Fruit fly (Drosophila melanogaster) whole organism, embryonic: Measurements from ENCODE around the gene CG6163.

Experiments
- Asciz ChIP-seq: fragments of 200-800 bp; sonication (Bioruptor generic); optimal IDR thresholded peaks from 2 replicates; lab custom pipeline; 2017; ENCODE audit warnings: missing biosample characterization, mild to moderate bottlenecking, missing genetic modification characterization, missing genetic modification reagents
- Awh ChIP-seq: fragments of 200-800 bp; sonication (Bioruptor generic); IDR thresholded peaks from 2 replicates; pipeline ENCODE4, ENCODE4 v1.3.6; 2022; ENCODE audit warnings: missing biosample characterization, missing genetic modification characterization
- B-H1 ChIP-seq: fragments of 200-800 bp; sonication (Bioruptor generic); IDR thresholded peaks from 3 replicates; pipeline ENCODE4 v1.3.6; 2022; ENCODE audit warnings: missing biosample characterization, missing genetic modification characterization
- CG10321 ChIP-seq: fragments of 200-800 bp; sonication (Bioruptor generic); IDR thresholded peaks from 2 replicates; pipeline ENCODE4 v1.3.6; 2022; ENCODE audit warnings: missing biosample characterization, missing genetic modification characterization
- CG10959 ChIP-seq: fragments of 200-800 bp; sonication (Bioruptor generic); IDR thresholded peaks from 2 replicates; pipeline ENCODE4 v1.3.6; 2022; ENCODE audit warnings: missing biosample characterization, missing genetic modification characterization
- CG11093 ChIP-seq: fragments of 200-800 bp; sonication (Bioruptor generic); IDR thresholded peaks from 3 replicates; pipeline ENCODE4 v1.3.6; 2022; ENCODE audit warnings: missing biosample characterization, missing genetic modification characterization
- CG11695 ChIP-seq: fragments of 200-800 bp; sonication (Bioruptor generic); IDR thresholded peaks from 3 replicates; pipeline ENCODE4 v1.3.6; 2022; ENCODE audit warnings: missing biosample characterization, missing genetic modification characterization
- CG1233 ChIP-seq: fragments of 200-800 bp; sonication (Bioruptor generic); optimal IDR thresholded peaks from 4 replicates; lab custom pipeline; 2018; ENCODE audit warnings: missing biosample characterization, mild to moderate bottlenecking, missing genetic modification characterization
- CG13424 ChIP-seq: fragments of 200-800 bp; sonication (Bioruptor generic); optimal IDR thresholded peaks from 2 replicates; lab custom pipeline; 2019; ENCODE audit warnings: missing biosample characterization, mild to moderate bottlenecking, missing genetic modification characterization, moderate library complexity
- CG14710 ChIP-seq: fragments of 200-800 bp; sonication (Bioruptor generic); optimal IDR thresholded peaks from 3 replicates; lab custom pipeline; 2019; ENCODE audit warnings: missing biosample characterization, mild to moderate bottlenecking, missing genetic modification characterization, moderate library complexity
- CG15073 ChIP-seq: fragments of 200-800 bp; sonication (Bioruptor generic); optimal IDR thresholded peaks from 2 replicates; lab custom pipeline; 2016; ENCODE audit warnings: missing biosample characterization, missing genetic modification characterization
- CG1792 ChIP-seq: fragments of 200-800 bp; sonication (Bioruptor generic); optimal IDR thresholded peaks from 2 replicates; lab custom pipeline; 2016; ENCODE audit warnings: missing biosample characterization, missing genetic modification characterization
- CG1832 ChIP-seq: fragments of 200-800 bp; sonication (Bioruptor generic); optimal IDR thresholded peaks from 2 replicates; lab custom pipeline; 2017; ENCODE audit warnings: missing biosample characterization, mild to moderate bottlenecking, missing genetic modification characterization, inconsistent platforms
- CG3163 ChIP-seq: fragments of 200-800 bp; sonication (Bioruptor generic); optimal IDR thresholded peaks from 3 replicates; lab custom pipeline; 2016; ENCODE audit warnings: missing biosample characterization, missing genetic modification characterization
- CG3281 ChIP-seq: fragments of 200-800 bp; sonication (Bioruptor generic); optimal IDR thresholded peaks from 3 replicates; lab custom pipeline; 2017; ENCODE audit warnings: missing biosample characterization, mild to moderate bottlenecking, missing genetic modification characterization
- CG33213 ChIP-seq: fragments of 200-800 bp; sonication (Bioruptor generic); optimal IDR thresholded peaks from 3 replicates; lab custom pipeline; 2016; ENCODE audit warnings: missing biosample characterization, missing genetic modification characterization
- CG3407 ChIP-seq: fragments of 200-800 bp; sonication (Bioruptor generic); optimal IDR thresholded peaks from 2 replicates; lab custom pipeline; 2018; ENCODE audit warnings: missing biosample characterization, mild to moderate bottlenecking, missing genetic modification characterization
- CG42726 ChIP-seq: fragments of 200-800 bp; sonication (Bioruptor generic); IDR thresholded peaks from 2 replicates; pipeline ENCODE4 v1.3.6; 2022; ENCODE audit warnings: missing biosample characterization, missing genetic modification characterization; ENCODE audit not compliant: partially characterized antibody
- CG4360 ChIP-seq: fragments of 200-800 bp; sonication (Bioruptor generic); IDR thresholded peaks from 2 replicates; pipeline ENCODE4 v1.3.6; 2022; ENCODE audit warnings: missing biosample characterization, missing genetic modification characterization
- CG6272 ChIP-seq: fragments of 200-800 bp; sonication (Bioruptor generic); IDR thresholded peaks from 2 replicates; pipeline ENCODE4 v1.3.6; 2022; ENCODE audit warnings: missing biosample characterization, missing genetic modification characterization
- CG7745 ChIP-seq: fragments of 200-800 bp; sonication (Bioruptor generic); optimal IDR thresholded peaks from 2 replicates; lab custom pipeline; 2018; ENCODE audit warnings: missing biosample characterization, mild to moderate bottlenecking, missing genetic modification characterization, moderate library complexity
- CHES-1-like ChIP-seq: fragments of 200-800 bp; sonication (Bioruptor generic); optimal IDR thresholded peaks from 2 replicates; lab custom pipeline; 2016; ENCODE audit warnings: missing biosample characterization, missing genetic modification characterization
- Deaf1 ChIP-seq: fragments of 200-800 bp; optimal IDR thresholded peaks from 3 replicates; lab custom pipeline; 2019; ENCODE audit warnings: missing biosample characterization, mild to moderate bottlenecking, missing genetic modification characterization, moderate library complexity
- Dll ChIP-seq: fragments of 200-800 bp; sonication (Bioruptor generic); IDR thresholded peaks from 4 replicates; pipeline ENCODE4 v1.3.6; 2022; ENCODE audit warnings: missing biosample characterization, missing genetic modification characterization; ENCODE audit not compliant: partially characterized antibody
- Doc2 ChIP-seq: fragments of 200-800 bp; sonication (Bioruptor generic); IDR thresholded peaks from 2 replicates; pipeline ENCODE4 v1.3.6; 2022; ENCODE audit warnings: missing biosample characterization, missing genetic modification characterization
- Kr ChIP-seq: fragments of 200-800 bp; sonication (Bioruptor generic); optimal IDR thresholded peaks from 2 replicates; lab custom pipeline; 2017; ENCODE audit warnings: missing biosample characterization, mild to moderate bottlenecking, missing genetic modification characterization
- Lim3 ChIP-seq: fragments of 200-800 bp; sonication (Bioruptor generic); IDR thresholded peaks from 2 replicates; pipeline ENCODE4 v1.3.6; 2022; ENCODE audit warnings: missing biosample characterization, missing genetic modification characterization
- MESR4 ChIP-seq: fragments of 200-800 bp; sonication (Bioruptor generic); optimal IDR thresholded peaks from 2 replicates; lab custom pipeline; 2018; ENCODE audit warnings: missing biosample characterization, mild to moderate bottlenecking, missing genetic modification characterization, moderate library complexity
- Mad ChIP-seq: fragments of 200-800 bp; sonication (Bioruptor generic); optimal IDR thresholded peaks from 2 replicates; lab custom pipeline; 2016; ENCODE audit warnings: missing biosample characterization, missing genetic modification characterization
- Max ChIP-seq: fragments of 200-800 bp; sonication (Bioruptor generic); optimal IDR thresholded peaks from 2 replicates; lab custom pipeline; 2016; ENCODE audit warnings: missing biosample characterization, mild to moderate bottlenecking, missing genetic modification characterization
- Mes4 ChIP-seq: fragments of 200-800 bp; sonication (Bioruptor generic); optimal IDR thresholded peaks from 2 replicates; lab custom pipeline; 2016; ENCODE audit warnings: missing biosample characterization, missing genetic modification characterization
- Opbp ChIP-seq: fragments of 200-800 bp; sonication (Bioruptor generic); IDR thresholded peaks from 3 replicates; pipeline ENCODE4 v1.3.6; 2022; ENCODE audit warnings: missing biosample characterization, missing genetic modification characterization; ENCODE audit not compliant: partially characterized antibody
- Sox102F ChIP-seq: fragments of 200-800 bp; sonication (Bioruptor generic); optimal IDR thresholded peaks from 2 replicates; lab custom pipeline; 2018; ENCODE audit warnings: missing biosample characterization, mild to moderate bottlenecking, missing genetic modification characterization, moderate library complexity
- Stat92E ChIP-seq, 3 experiments: fragments of >200 bp in 2 of 3; fragments of 200-800 bp in 1 of 3; sonication (Bioruptor generic) in 1 of 3; optimal IDR thresholded peaks; 2 replicates each; lab custom pipeline; 2017 to 2019; ENCODE audit warnings: missing biosample characterization in 3 of 3, missing genetic modification characterization in 3 of 3, mild to moderate bottlenecking in 1 of 3, moderate library complexity in 1 of 3
- Tbp ChIP-seq: fragments of >200 bp; optimal IDR thresholded peaks from 2 replicates; lab custom pipeline; 2018; ENCODE audit warnings: missing biosample characterization, missing genetic modification characterization
- Vsx1 ChIP-seq: fragments of 200-800 bp; sonication (Bioruptor generic); optimal IDR thresholded peaks from 2 replicates; lab custom pipeline; 2017; ENCODE audit warnings: missing biosample characterization, mild to moderate bottlenecking, missing genetic modification characterization, missing genetic modification reagents
- ap ChIP-seq: fragments of 200-800 bp; sonication (Bioruptor generic); IDR thresholded peaks from 2 replicates; pipeline ENCODE4 v1.3.6; 2022; ENCODE audit warnings: missing biosample characterization, missing genetic modification characterization
- bowl ChIP-seq: fragments of 200-800 bp; sonication (Bioruptor generic); IDR thresholded peaks from 2 replicates; pipeline ENCODE4 v1.3.6; 2022; ENCODE audit warnings: missing biosample characterization, missing genetic modification characterization
- dmrt99B ChIP-seq: fragments of 200-800 bp; sonication (Bioruptor generic); optimal IDR thresholded peaks from 2 replicates; lab custom pipeline; 2018; ENCODE audit warnings: missing biosample characterization, mild to moderate bottlenecking, missing genetic modification characterization, moderate library complexity
- dysf ChIP-seq: fragments of 200-800 bp; sonication (Bioruptor generic); IDR thresholded peaks from 3 replicates; pipeline ENCODE4 v1.3.6; 2022; ENCODE audit warnings: missing biosample characterization, missing genetic modification characterization
- gfzf ChIP-seq: fragments of 200-800 bp; sonication (Bioruptor generic); optimal IDR thresholded peaks from 2 replicates; lab custom pipeline; 2016; ENCODE audit warnings: missing biosample characterization, mild to moderate bottlenecking, missing genetic modification characterization, moderate library complexity
- h ChIP-seq: fragments of >200 bp; optimal IDR thresholded peaks from 2 replicates; lab custom pipeline; 2017
- kah ChIP-seq: fragments of 200-800 bp; sonication (Bioruptor generic); optimal IDR thresholded peaks from 2 replicates; lab custom pipeline; 2018; ENCODE audit warnings: missing biosample characterization, mild to moderate bottlenecking, missing genetic modification characterization
- sens-2 ChIP-seq: fragments of 200-800 bp; sonication (Bioruptor generic); IDR thresholded peaks from 2 replicates; pipeline ENCODE4 v1.3.6; 2022; ENCODE audit warnings: missing biosample characterization, missing genetic modification characterization
- sna ChIP-seq: fragments of 200-800 bp; sonication (Bioruptor generic); IDR thresholded peaks from 2 replicates; pipeline ENCODE4 v1.3.6; 2022; ENCODE audit warnings: missing biosample characterization, missing genetic modification characterization; ENCODE audit not compliant: partially characterized antibody
- sug ChIP-seq: fragments of 200-800 bp; optimal IDR thresholded peaks from 2 replicates; lab custom pipeline; 2019; ENCODE audit warnings: missing biosample characterization, mild to moderate bottlenecking, missing genetic modification characterization, moderate library complexity
- vnd ChIP-seq: fragments of 200-800 bp; sonication (Bioruptor generic); IDR thresholded peaks from 3 replicates; pipeline ENCODE4 v1.3.6; 2022; ENCODE audit warnings: missing biosample characterization, missing genetic modification characterization; ENCODE audit not compliant: partially characterized antibody
- vvl ChIP-seq: fragments of 200-800 bp; sonication (Bioruptor generic); IDR thresholded peaks from 2 replicates; pipeline ENCODE4 v1.3.6; 2022; ENCODE audit warnings: missing biosample characterization, missing genetic modification characterization
- wdn ChIP-seq: fragments of 200-800 bp; sonication (Bioruptor generic); IDR thresholded peaks from 2 replicates; pipeline ENCODE4 v1.3.6; 2022; ENCODE audit warnings: missing biosample characterization, missing genetic modification characterization

CG6163 gene

DNA sequence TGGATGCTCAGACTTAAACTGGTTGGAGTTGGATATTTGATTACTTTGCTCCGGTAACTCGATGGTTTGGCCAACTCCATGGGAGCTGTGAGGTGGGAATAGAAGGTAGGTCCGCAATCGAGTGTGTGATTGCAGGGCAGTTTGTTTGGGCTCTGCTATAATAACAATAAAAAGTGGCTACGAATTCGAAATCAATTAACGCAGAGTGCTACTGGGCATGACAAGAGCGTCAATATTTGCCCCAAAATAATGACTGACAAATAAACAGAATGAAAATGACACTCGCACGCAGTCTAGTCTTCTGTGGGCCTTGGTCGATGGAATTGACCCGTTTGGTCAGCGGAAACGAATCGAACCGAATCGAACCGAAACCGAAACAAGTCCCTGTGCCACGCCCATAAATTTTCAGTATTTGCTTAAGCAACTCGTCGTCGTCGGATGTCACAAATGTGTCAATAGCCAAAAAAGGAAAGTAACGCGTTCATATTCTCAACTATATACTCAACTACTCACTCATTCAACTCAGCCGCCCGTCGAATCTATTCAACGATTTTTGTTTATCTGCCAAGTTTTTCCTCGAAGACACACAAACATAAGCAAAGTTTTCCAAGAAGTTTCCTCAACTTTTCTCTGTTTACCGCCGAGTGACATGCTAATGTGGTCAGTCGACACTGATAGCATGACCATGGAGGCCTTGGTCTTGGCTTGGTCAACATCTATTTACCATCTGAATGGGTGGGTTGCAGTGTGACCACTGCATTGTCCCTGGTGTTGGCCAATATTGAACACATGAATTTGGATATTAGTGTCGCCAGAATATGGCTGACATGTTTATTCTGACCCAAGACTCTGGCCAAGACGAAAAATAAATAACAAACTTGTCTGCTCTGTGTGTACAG lies 9.0 kb downstream of the CG6163 start (continued):
- TF ChIP-seq Dll (GFP tag; lab: Robert Waterston, UW): no peak
- TF ChIP-seq dmrt99B (tag; lab: Kevin White, UChicago): peak; percentile 22
- TF ChIP-seq bowl: no peak
- TF ChIP-seq kah (GFP tag; lab: Kevin White, UChicago): no peak
- no peak for TF ChIP-seq ap (GFP tag; lab: Robert Waterston, UW)
- no peak for TF ChIP-seq CG7745 (tag; lab: Kevin White, UChicago)
- no peak for TF ChIP-seq CG15073 (GFP tag; lab: Kevin White, UChicago)
- TF ChIP-seq CG10959 (GFP tag; lab: Robert Waterston, UW): no peak
- 0 out of 2 replicates have a peak, but pooled peaks have one; percentile 22 for TF ChIP-seq CG6272 (GFP tag; lab: Robert Waterston, UW)
- peak; percentile 23; the same call in 1 of the 3 replicates for TF ChIP-seq B-H1 (GFP tag; lab: Robert Waterston, UW)
- peak; percentile 39 for TF ChIP-seq vvl (GFP tag; lab: Robert Waterston, UW)
- TF ChIP-seq MESR4: no peak
- no peak for TF ChIP-seq Doc2
- no peak for TF ChIP-seq CG13424 (tag; lab: Kevin White, UChicago)
- peak; percentile 24; the same call in 1 of the 2 replicates for TF ChIP-seq wdn (GFP tag; lab: Robert Waterston, UW)
- TF ChIP-seq gfzf: no peak
- TF ChIP-seq CG4360 (GFP tag; lab: Robert Waterston, UW): no peak
- no peak for TF ChIP-seq sens-2 (GFP tag; lab: Robert Waterston, UW)
- no peak for TF ChIP-seq vnd (GFP tag; lab: Robert Waterston, UW)
- no peak for TF ChIP-seq CG1792 (GFP tag; lab: Kevin White, UChicago)
- TF ChIP-seq Max (GFP tag; lab: Kevin White, UChicago): no peak
- TF ChIP-seq Awh (GFP tag; lab: Robert Waterston, UW): peak; percentile 68; the same call in 1 of the 2 replicates
- TF ChIP-seq CG3163: no peak
- TF ChIP-seq CG1233 (GFP tag; lab: Kevin White, UChicago): peak; percentile 3
- peak; percentile 44 for TF ChIP-seq Deaf1 (tag; lab: Kevin White, UChicago)
- TF ChIP-seq Tbp (GFP tag; lab: Kevin White, UChicago): no peak
- peak in 1 of 3 experiments; percentile 83 for TF ChIP-seq Stat92E (GFP tag; optimal IDR thresholded peaks at IDR 0.05; lab: Kevin White, UChicago)
- no peak for TF ChIP-seq CG42726
- no peak for TF ChIP-seq h (lab: Kevin White, UChicago)
- TF ChIP-seq Lim3 (GFP tag; lab: Robert Waterston, UW): no peak
- no peak for TF ChIP-seq sug (tag; lab: Kevin White, UChicago)
- 0 out of 3 replicates have a peak, but pooled peaks have one; percentile 5 for TF ChIP-seq dysf (GFP tag; lab: Robert Waterston, UW)
- TF ChIP-seq CG10321 (GFP tag; lab: Robert Waterston, UW): 0 out of 2 replicates have a peak, but pooled peaks have one; percentile 24
- no peak for TF ChIP-seq sna (GFP tag; lab: Robert Waterston, UW)
- no peak for TF ChIP-seq CHES-1-like
- peak; percentile 16 for TF ChIP-seq CG14710
- no peak for TF ChIP-seq Mes4 (GFP tag; lab: Kevin White, UChicago)
- TF ChIP-seq CG1832: no peak
- no peak for TF ChIP-seq CG11093
- no peak for TF ChIP-seq Opbp
- TF ChIP-seq CG11695 (GFP tag; lab: Robert Waterston, UW): no peak
- peak; percentile 2 for TF ChIP-seq Vsx1 (GFP tag; lab: Kevin White, UChicago)
- TF ChIP-seq CG3407 (GFP tag; lab: Kevin White, UChicago): peak; percentile 17
- peak; percentile 12 for TF ChIP-seq CG3281
- no peak for TF ChIP-seq Kr
- no peak for TF ChIP-seq CG33213 (GFP tag; lab: Kevin White, UChicago)
- TF ChIP-seq Mad: no peak
- peak; percentile 4 for TF ChIP-seq Asciz (GFP tag; lab: Kevin White, UChicago)
- peak; percentile 7 for TF ChIP-seq Sox102F (GFP tag; lab: Kevin White, UChicago)
